Worm (Caenorhabditis elegans): ENCODE data around the gene klp-7.
"Not testable (repeated sequence)": the region's sequence is repeated elsewhere in the genome, so short reads cannot be mapped to it uniquely, and the experiment has no call there.

ce11 chrIII:10805625-10806024 is at the start of gene klp-7:
- TF ChIP-seq pha-4, ceh-39, nhr-12, nhr-2, ztf-11, nhr-237, mls-2, nhr-28, cnd-1, sptf-1, snpc-4 (tag; optimal IDR thresholded peaks at IDR 0.05): not testable (repeated sequence)
